Worm (Caenorhabditis elegans): ENCODE data around the gene K12B6.11.

K12B6.11 gene

ce11 chrV:6322749-6323367 lies 34.2 kb downstream of the K12B6.11 start:
- TF ChIP-seq elt-2 (tag; optimal IDR thresholded peaks at IDR 0.05) (no peak), che-1 (tag; optimal IDR thresholded peaks at IDR 0.05) (no peak), F13H6.1 (tag; optimal IDR thresholded peaks at IDR 0.05) (no peak), lim-6 (tag; optimal IDR thresholded peaks at IDR 0.05) (no peak), ceh-18 (tag; optimal IDR thresholded peaks at IDR 0.05) (no peak), fkh-6 (tag; optimal IDR thresholded peaks at IDR 0.05) (no peak), unc-3 (GFP tag; conservative IDR thresholded peaks at IDR 0.05) (no peak), unc-3 (tag; optimal IDR thresholded peaks at IDR 0.05) (no peak), ceh-45 (GFP tag; IDR thresholded peaks at IDR 0.05) (no peak), syd-9 (tag; optimal IDR thresholded peaks at IDR 0.05) (no peak), eyg-1 (tag; optimal IDR thresholded peaks at IDR 0.05) (no peak), madf-2 (tag; optimal IDR thresholded peaks at IDR 0.05) (no peak), rnt-1 (tag; optimal IDR thresholded peaks at IDR 0.05) (no peak), ama-1 (optimal IDR thresholded peaks at IDR 0.05) (no peak), nhr-232 (tag; optimal IDR thresholded peaks at IDR 0.05) (no peak), pag-3 (tag; optimal IDR thresholded peaks at IDR 0.05; ENCODE audit: borderline replicate concordance) (no peak), unc-55 (GFP tag; optimal IDR thresholded peaks at IDR 0.05) (no peak), elt-4 (tag; optimal IDR thresholded peaks at IDR 0.05) (no peak)

ce11 chrV:6323602-6324001 lies 34.9 kb downstream of the K12B6.11 start:
- TF ChIP-seq C38D4.7 (GFP tag; optimal IDR thresholded peaks at IDR 0.05) (no peak), mec-3 (tag; optimal IDR thresholded peaks at IDR 0.05; ENCODE audit: borderline replicate concordance) (no peak), pha-2 (tag; optimal IDR thresholded peaks at IDR 0.05) (no peak), T23F11.4 (GFP tag; optimal IDR thresholded peaks at IDR 0.05) (no peak), ceh-14 (tag; optimal IDR thresholded peaks at IDR 0.05) (no peak), syd-9 (tag; optimal IDR thresholded peaks at IDR 0.05) (no peak), lim-6 (tag; optimal IDR thresholded peaks at IDR 0.05) (no peak)

DNA sequence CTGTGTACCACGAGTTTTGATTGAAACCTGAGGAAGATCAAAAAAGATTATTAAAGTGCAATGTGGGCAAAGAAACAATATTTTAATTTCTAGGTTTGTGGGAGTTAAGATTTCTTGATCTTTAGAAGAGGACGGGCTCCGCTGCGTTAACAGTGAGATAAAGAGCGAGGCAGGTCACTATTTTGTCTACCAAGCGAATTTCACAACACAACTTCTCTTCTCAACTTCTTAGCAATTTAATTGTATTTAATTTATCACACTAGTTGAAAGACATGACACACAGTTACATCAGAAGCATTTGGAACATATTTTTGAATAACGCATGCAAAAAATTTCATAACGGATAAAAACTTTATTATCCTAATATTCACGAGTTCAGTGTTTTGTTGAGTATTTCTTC lies 37.7 kb downstream of the K12B6.11 start:
- TF ChIP-seq F13H6.1 (tag; optimal IDR thresholded peaks at IDR 0.05) (no peak), C38D4.7 (GFP tag; optimal IDR thresholded peaks at IDR 0.05) (no peak), rnt-1 (tag; optimal IDR thresholded peaks at IDR 0.05) (no peak), ceh-19 (GFP tag; optimal IDR thresholded peaks at IDR 0.05) (no peak), ceh-30 (tag; optimal IDR thresholded peaks at IDR 0.05) (no peak), madf-2 (tag; optimal IDR thresholded peaks at IDR 0.05) (no peak), pqm-1 (tag; optimal IDR thresholded peaks at IDR 0.05) (no peak), nhr-11 (tag; optimal IDR thresholded peaks at IDR 0.05) (no peak), C08G9.2 (tag; optimal IDR thresholded peaks at IDR 0.05) (no peak), pag-3 (tag; optimal IDR thresholded peaks at IDR 0.05; ENCODE audit: borderline replicate concordance) (no peak), hlh-15 (tag; optimal IDR thresholded peaks at IDR 0.05) (no peak), tbx-7 (tag; optimal IDR thresholded peaks at IDR 0.05) (no peak), unc-42 (tag; optimal IDR thresholded peaks at IDR 0.05) (no peak), elt-4 (tag; optimal IDR thresholded peaks at IDR 0.05) (no peak), npax-4 (tag; optimal IDR thresholded peaks at IDR 0.05) (no peak)

DNA sequence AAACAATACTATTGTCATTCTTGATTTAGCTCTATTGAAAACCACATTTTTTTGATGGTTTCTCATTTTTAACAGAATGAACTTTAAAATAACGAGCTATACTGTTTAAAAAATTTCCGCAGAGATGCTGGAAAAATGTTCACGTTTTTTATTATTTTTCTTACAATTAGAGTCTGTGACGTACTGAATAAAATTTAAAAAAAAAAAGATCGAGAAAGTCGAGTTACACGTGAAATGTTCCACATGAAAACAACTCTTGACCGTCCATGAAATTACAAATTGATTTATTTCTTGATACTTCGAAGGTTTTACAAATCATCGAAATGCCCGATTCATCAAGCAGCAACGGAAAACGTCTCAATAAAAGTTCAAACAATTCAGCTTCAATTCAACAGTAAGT lies 38.3 kb downstream of the K12B6.11 start, which contains the start of gene fbxa-202:
TSS of gene fbxa-202 (plus strand) at position 301 of the 400 bp plus-strand sequence.
- TF ChIP-seq ref-2 (tag; optimal IDR thresholded peaks at IDR 0.05) (no peak), gmeb-2 (tag; optimal IDR thresholded peaks at IDR 0.05) (no peak), ceh-6 (GFP tag; optimal IDR thresholded peaks at IDR 0.05) (no peak), ceh-31 (tag; optimal IDR thresholded peaks at IDR 0.05) (no peak)

DNA sequence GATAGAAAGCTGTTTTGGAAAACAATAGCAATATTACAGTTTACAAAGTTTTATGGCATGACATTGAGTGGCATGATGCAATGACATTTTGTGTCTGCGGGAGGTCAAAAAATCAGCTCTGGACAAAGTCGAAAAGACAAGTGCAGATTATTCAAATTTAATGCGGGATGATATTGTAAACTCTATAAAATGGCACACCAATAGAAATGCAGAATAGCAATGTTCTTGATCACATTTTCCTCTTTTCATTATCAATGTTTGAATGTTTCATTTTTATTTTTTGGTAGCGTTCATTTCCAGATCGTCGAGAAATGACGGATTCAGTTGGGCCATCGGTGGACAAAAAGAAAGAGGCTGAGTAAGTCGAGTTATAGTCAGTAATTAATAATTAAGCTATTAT lies 40.2 kb downstream of the K12B6.11 start, which contains the start of gene T28C12.2:
TSS of gene T28C12.2 (plus strand) at position 301 of the 400 bp plus-strand sequence.
- TF ChIP-seq ceh-48 (tag; optimal IDR thresholded peaks at IDR 0.05) (no peak), fkh-10 (GFP tag; optimal IDR thresholded peaks at IDR 0.05) (no peak), unc-42 (tag; optimal IDR thresholded peaks at IDR 0.05) (no peak), pax-1 (tag; optimal IDR thresholded peaks at IDR 0.05) (no peak), ceh-6 (GFP tag; optimal IDR thresholded peaks at IDR 0.05) (no peak), ceh-45 (GFP tag; IDR thresholded peaks at IDR 0.05) (no peak), elt-4 (tag; optimal IDR thresholded peaks at IDR 0.05) (no peak), K09A11.1 (tag; optimal IDR thresholded peaks at IDR 0.05; ENCODE audit: insufficient read depth) (no peak), hlh-30 (tag; optimal IDR thresholded peaks at IDR 0.05; ENCODE audit: insufficient read depth) (no peak), F13H6.1 (tag; optimal IDR thresholded peaks at IDR 0.05) (no peak), sox-2 (GFP tag; IDR thresholded peaks at IDR 0.05) (no peak), eyg-1 (tag; optimal IDR thresholded peaks at IDR 0.05) (no peak), ets-4 (tag; optimal IDR thresholded peaks at IDR 0.05) (no peak), fkh-6 (tag; optimal IDR thresholded peaks at IDR 0.05) (no peak), lim-6 (tag; optimal IDR thresholded peaks at IDR 0.05) (no peak), pat-9 (tag; optimal IDR thresholded peaks at IDR 0.05) (no peak), ref-2 (tag; optimal IDR thresholded peaks at IDR 0.05) (no peak), pag-3 (tag; optimal IDR thresholded peaks at IDR 0.05; ENCODE audit: borderline replicate concordance) (no peak), ceh-19 (GFP tag; optimal IDR thresholded peaks at IDR 0.05) (no peak), hlh-6 (tag; optimal IDR thresholded peaks at IDR 0.05) (no peak)
